Fruit fly (Drosophila melanogaster) whole organism, wandering third instar larva: Measurements from ENCODE around the gene Mst89B.
A peak's percentile ranks its signal among the peaks of the same experiment; 100 is the strongest.

ENCODE experiments used
- Abd-B ChIP-seq: fragments of >200 bp; optimal IDR thresholded peaks from 2 replicates; lab custom pipeline; 2017; ENCODE audit warnings: missing biosample characterization, missing genetic modification characterization
- CG32264 ChIP-seq: fragments of 200-800 bp; sonication (Bioruptor generic); optimal IDR thresholded peaks from 2 replicates; lab custom pipeline; 2016; ENCODE audit warnings: missing biosample characterization, missing genetic modification characterization
- CG9705 ChIP-seq: fragments of 200-800 bp; sonication (Bioruptor generic); optimal IDR thresholded peaks from 2 replicates; lab custom pipeline; 2018; ENCODE audit warnings: missing biosample characterization, mild to moderate bottlenecking, missing genetic modification characterization
- CrebA ChIP-seq: fragments of 200-800 bp; sonication (Bioruptor generic); optimal IDR thresholded peaks from 2 replicates; lab custom pipeline; 2016; ENCODE audit warnings: missing biosample characterization, mild to moderate bottlenecking, missing genetic modification characterization, borderline replicate concordance
- Dfd ChIP-seq: fragments of >200 bp; optimal IDR thresholded peaks from 2 replicates; lab custom pipeline; 2017; ENCODE audit warnings: missing biosample characterization, missing genetic modification characterization
- Dif ChIP-seq: fragments of 200-275, 200-300 bp; sonication (Bioruptor generic); optimal IDR thresholded peaks from 2 replicates; lab custom pipeline; 2018; ENCODE audit warnings: missing biosample characterization, missing genetic modification characterization; ENCODE audit not compliant: partially characterized antibody
- GATAd ChIP-seq: sonication (Bioruptor generic); optimal IDR thresholded peaks from 2 replicates; lab custom pipeline; 2016; ENCODE audit warnings: missing biosample characterization, missing genetic modification characterization
- HLH106 ChIP-seq: fragments of 200-800 bp; optimal IDR thresholded peaks from 3 replicates; lab custom pipeline; 2019; ENCODE audit warnings: missing biosample characterization, mild to moderate bottlenecking, missing genetic modification characterization, moderate library complexity
- Hnf4 ChIP-seq: fragments of 200-800 bp; sonication (Bioruptor generic); optimal IDR thresholded peaks from 2 replicates; lab custom pipeline; 2016; ENCODE audit warnings: missing biosample characterization, mild to moderate bottlenecking, missing genetic modification characterization
- Hr78 ChIP-seq: fragments of >200 bp; optimal IDR thresholded peaks from 2 replicates; lab custom pipeline; 2017; ENCODE audit warnings: missing biosample characterization, missing genetic modification characterization
- Hr83 ChIP-seq: fragments of 200-300 bp; sonication (Bioruptor generic); optimal IDR thresholded peaks from 2 replicates; lab custom pipeline; 2016; ENCODE audit warnings: missing biosample characterization, mild to moderate bottlenecking, missing genetic modification characterization, moderate library complexity; ENCODE audit not compliant: poor library complexity, severe bottlenecking
- Jra ChIP-seq: sonication (Bioruptor generic); optimal IDR thresholded peaks from 2 replicates; lab custom pipeline; 2016; ENCODE audit warnings: missing biosample characterization, missing genetic modification characterization
- Mio ChIP-seq: sonication (Bioruptor generic); optimal IDR thresholded peaks from 2 replicates; lab custom pipeline; 2016; ENCODE audit warnings: missing biosample characterization, missing genetic modification characterization
- Myc ChIP-seq: fragments of >200 bp; optimal IDR thresholded peaks from 2 replicates; lab custom pipeline; 2017
- N ChIP-seq: fragments of >200 bp; optimal IDR thresholded peaks from 2 replicates; lab custom pipeline; 2018; ENCODE audit warnings: missing biosample characterization, missing external identifiers, missing genetic modification characterization
- OdsH ChIP-seq: fragments of 200-800 bp; sonication (Bioruptor generic); optimal IDR thresholded peaks from 2 replicates; lab custom pipeline; 2016; ENCODE audit warnings: missing biosample characterization, mild to moderate bottlenecking, missing genetic modification characterization
- Rel ChIP-seq, 2 experiments: fragments of 200-800 bp; sonication (Bioruptor generic) in 1 of 2; optimal IDR thresholded peaks; 2 replicates in 1 of 2; 3 replicates in 1 of 2; lab custom pipeline; 2016 to 2019; ENCODE audit warnings: mild to moderate bottlenecking in 2 of 2, missing biosample characterization in 2 of 2, missing genetic modification characterization in 2 of 2, moderate library complexity in 1 of 2
- Sp1 ChIP-seq: fragments of 200-800 bp; sonication (Bioruptor generic); optimal IDR thresholded peaks from 3 replicates; lab custom pipeline; 2019; ENCODE audit warnings: missing biosample characterization, mild to moderate bottlenecking, missing genetic modification characterization, moderate library complexity
- Vsx2 ChIP-seq: fragments of 200-300, 225-300 bp; sonication (Bioruptor generic); optimal IDR thresholded peaks from 2 replicates; lab custom pipeline; 2018; ENCODE audit warnings: missing biosample characterization, missing genetic modification characterization; ENCODE audit not compliant: partially characterized antibody
- br ChIP-seq: fragments of 200-800 bp; sonication (Bioruptor generic); optimal IDR thresholded peaks from 2 replicates; lab custom pipeline; 2016; ENCODE audit warnings: missing biosample characterization, missing genetic modification characterization
- brk ChIP-seq: fragments of 200-800 bp; sonication (Bioruptor generic); optimal IDR thresholded peaks from 2 replicates; lab custom pipeline; 2016; ENCODE audit warnings: missing biosample characterization, mild to moderate bottlenecking, missing genetic modification characterization
- dl ChIP-seq, 2 experiments: fragments of 175-275, 200-275 bp in 1 of 2; fragments of 200-275 bp in 1 of 2; sonication (Bioruptor generic); optimal IDR thresholded peaks; lab custom pipeline; 2018; ENCODE audit warnings: mild to moderate bottlenecking in 2 of 2, missing biosample characterization in 2 of 2, missing genetic modification characterization in 2 of 2, moderate library complexity in 2 of 2; ENCODE audit not compliant: partially characterized antibody in 2 of 2, insufficient read depth in 1 of 2
- dmrt93B ChIP-seq: fragments of 200-800 bp; sonication (Bioruptor generic); optimal IDR thresholded peaks from 2 replicates; lab custom pipeline; 2018; ENCODE audit warnings: missing biosample characterization, mild to moderate bottlenecking, missing genetic modification characterization
- dsf ChIP-seq: sonication (Bioruptor generic); optimal IDR thresholded peaks from 2 replicates; lab custom pipeline; 2016; ENCODE audit warnings: missing biosample characterization, missing genetic modification characterization, borderline replicate concordance
- ey ChIP-seq: fragments of 200-800 bp; sonication (Bioruptor generic); optimal IDR thresholded peaks from 2 replicates; lab custom pipeline; 2016; ENCODE audit warnings: missing biosample characterization, missing genetic modification characterization
- foxo ChIP-seq, 2 experiments: fragments of 200-800 bp; sonication (Bioruptor generic); optimal IDR thresholded peaks; 2 replicates in 1 of 2; 3 replicates in 1 of 2; lab custom pipeline; 2016 to 2017; ENCODE audit warnings: missing biosample characterization in 2 of 2, missing genetic modification characterization in 2 of 2
- fru ChIP-seq: fragments of 200-800 bp; sonication (Bioruptor generic); optimal IDR thresholded peaks from 3 replicates; lab custom pipeline; 2016; ENCODE audit warnings: missing biosample characterization, mild to moderate bottlenecking, missing genetic modification characterization
- h ChIP-seq: fragments of 200-800 bp; sonication (Bioruptor generic); optimal IDR thresholded peaks from 3 replicates; lab custom pipeline; 2016; ENCODE audit warnings: missing biosample characterization, mild to moderate bottlenecking, missing genetic modification characterization
- jim ChIP-seq: fragments of 175-275, 200-325 bp; sonication (Bioruptor generic); optimal IDR thresholded peaks from 2 replicates; lab custom pipeline; 2016; ENCODE audit warnings: missing biosample characterization, mild to moderate bottlenecking, missing genetic modification characterization
- lola ChIP-seq: fragments of >200 bp; optimal IDR thresholded peaks from 2 replicates; lab custom pipeline; 2017; ENCODE audit warnings: missing biosample characterization, missing genetic modification characterization
- pan ChIP-seq: fragments of >200 bp; optimal IDR thresholded peaks from 2 replicates; lab custom pipeline; 2017
- psq ChIP-seq: fragments of 200-800 bp; sonication (Bioruptor generic); optimal IDR thresholded peaks from 3 replicates; lab custom pipeline; 2017; ENCODE audit warnings: missing biosample characterization, mild to moderate bottlenecking, missing genetic modification characterization, moderate library complexity
- rgr ChIP-seq: fragments of 200-800 bp; sonication (Bioruptor generic); optimal IDR thresholded peaks from 3 replicates; lab custom pipeline; 2016; ENCODE audit warnings: missing biosample characterization, mild to moderate bottlenecking, missing genetic modification characterization
- sage ChIP-seq: fragments of 200-800 bp; sonication (Bioruptor generic); optimal IDR thresholded peaks from 2 replicates; lab custom pipeline; 2016; ENCODE audit warnings: missing biosample characterization, mild to moderate bottlenecking, missing genetic modification characterization
- sv ChIP-seq: fragments of 200-800 bp; sonication (Bioruptor generic); optimal IDR thresholded peaks from 3 replicates; lab custom pipeline; 2016; ENCODE audit warnings: missing biosample characterization, missing genetic modification characterization
- tai ChIP-seq: sonication (Bioruptor generic); optimal IDR thresholded peaks from 2 replicates; lab custom pipeline; 2016; ENCODE audit warnings: missing biosample characterization, missing genetic modification characterization
- usp ChIP-seq: fragments of >200 bp; optimal IDR thresholded peaks from 2 replicates; lab custom pipeline; 2017; ENCODE audit warnings: missing biosample characterization, missing genetic modification characterization
- woc ChIP-seq: sonication (Bioruptor generic); optimal IDR thresholded peaks from 2 replicates; lab custom pipeline; 2016; ENCODE audit warnings: missing biosample characterization, mild to moderate bottlenecking, missing genetic modification characterization

Gene Mst89B

DNA sequence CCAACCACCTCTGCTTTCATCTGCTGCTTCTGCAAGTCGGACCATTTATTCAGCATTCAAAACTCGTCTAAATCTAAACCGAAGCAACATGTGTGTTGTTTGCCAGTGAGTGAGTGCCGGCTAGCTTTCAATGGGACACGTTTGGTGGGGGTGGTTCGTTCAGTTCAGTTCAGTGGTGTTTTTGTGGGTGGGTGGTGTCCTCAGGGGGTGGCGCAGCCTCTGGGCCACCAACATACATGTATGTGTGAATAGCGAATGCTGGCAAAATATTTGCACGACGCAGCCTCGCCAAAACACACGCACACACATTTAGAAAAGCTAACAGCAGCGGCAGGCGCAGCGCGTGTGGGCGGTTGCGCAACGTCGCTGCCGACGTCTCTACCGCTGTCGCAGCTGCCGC, 27.5 kb upstream of the Mst89B start:
- no peak for TF ChIP-seq lola (GFP tag; lab: Kevin White, UChicago)
- peak; percentile 5 for TF ChIP-seq Dif (GFP tag; lab: Kevin White, UChicago)
- TF ChIP-seq CrebA (GFP tag; lab: Kevin White, UChicago), result no peak
- no peak for TF ChIP-seq Myc
- TF ChIP-seq dmrt93B (GFP tag; lab: Kevin White, UChicago), result no peak
- no peak for TF ChIP-seq Hr83 (GFP tag; lab: Kevin White, UChicago)

dm6 chr3R:16240478-16241101, 26.2 kb upstream of the Mst89B start:
- TF ChIP-seq Hnf4 (GFP tag; lab: Kevin White, UChicago), result peak; percentile 57
- no peak for TF ChIP-seq OdsH (GFP tag; lab: Kevin White, UChicago)
- TF ChIP-seq dl (GFP tag; optimal IDR thresholded peaks at IDR 0.05; lab: Kevin White, UChicago; ENCODE audit: insufficient read depth in 1 of 2, partially characterized antibody in 2 of 2), result peak in 1 of 2 experiments; percentile 69
- peak; percentile 67 for TF ChIP-seq Dif (GFP tag; lab: Kevin White, UChicago)
- TF ChIP-seq dmrt93B (GFP tag; lab: Kevin White, UChicago), result peak; percentile 3
- no peak for TF ChIP-seq dsf
- no peak for TF ChIP-seq Hr83 (GFP tag; lab: Kevin White, UChicago)
- peak; percentile 53 for TF ChIP-seq ey (GFP tag; lab: Kevin White, UChicago)
- no peak for TF ChIP-seq usp
- no peak for TF ChIP-seq pan (lab: Kevin White, UChicago)
- no peak for TF ChIP-seq h (GFP tag; lab: Kevin White, UChicago)
- TF ChIP-seq Vsx2 (GFP tag; lab: Kevin White, UChicago), result no peak
- TF ChIP-seq Myc, result no peak
- TF ChIP-seq psq (GFP tag; lab: Kevin White, UChicago), result no peak
- no peak for TF ChIP-seq brk (GFP tag; lab: Kevin White, UChicago)
- TF ChIP-seq Rel (GFP tag; optimal IDR thresholded peaks at IDR 0.05; lab: Kevin White, UChicago), result no peak
- peak; percentile 80 for TF ChIP-seq Rel (tag; optimal IDR thresholded peaks at IDR 0.05; lab: Kevin White, UChicago)
- TF ChIP-seq fru (GFP tag; lab: Kevin White, UChicago), result peak; percentile 37
- no peak for TF ChIP-seq rgr (GFP tag; lab: Kevin White, UChicago)

- TF ChIP-seq psq (GFP tag; lab: Kevin White, UChicago) (peak; percentile 96), foxo (GFP tag; optimal IDR thresholded peaks at IDR 0.05; lab: Kevin White, UChicago) (peak; percentile 35 to 64), dl (GFP tag; optimal IDR thresholded peaks at IDR 0.05; lab: Kevin White, UChicago; ENCODE audit: insufficient read depth in 1 of 2, partially characterized antibody in 2 of 2) (peak; percentile 33 to 53), dmrt93B (GFP tag; lab: Kevin White, UChicago) (peak; percentile 50), Dif (GFP tag; lab: Kevin White, UChicago) (peak; percentile 86), pan (lab: Kevin White, UChicago) (no peak), rgr (GFP tag; lab: Kevin White, UChicago) (peak; percentile 60), Jra (peak; percentile 76), CG9705 (GFP tag; lab: Kevin White, UChicago) (peak; percentile 35), Rel (GFP tag; optimal IDR thresholded peaks at IDR 0.05; lab: Kevin White, UChicago) (no peak), Rel (tag; optimal IDR thresholded peaks at IDR 0.05; lab: Kevin White, UChicago) (peak; percentile 93), lola (GFP tag; lab: Kevin White, UChicago) (no peak), ey (GFP tag; lab: Kevin White, UChicago) (peak; percentile 68), woc (GFP tag; lab: Kevin White, UChicago) (peak; percentile 24), usp (no peak), Hr83 (GFP tag; lab: Kevin White, UChicago) (peak; percentile 93), Hr78 (no peak), CG32264 (GFP tag; lab: Kevin White, UChicago) (peak; percentile 2), CrebA (GFP tag; lab: Kevin White, UChicago) (peak; percentile 90), h (GFP tag; lab: Kevin White, UChicago) (peak; percentile 58), Dfd (GFP tag; lab: Kevin White, UChicago) (peak; percentile 13), jim (GFP tag; lab: Kevin White, UChicago) (peak; percentile 76), OdsH (GFP tag; lab: Kevin White, UChicago) (peak; percentile 20), HLH106 (tag; lab: Kevin White, UChicago) (peak; percentile 71), Abd-B (no peak), N (GFP tag; lab: Kevin White, UChicago) (no peak), sage (GFP tag; lab: Kevin White, UChicago) (peak; percentile 28), Mio (GFP tag; lab: Kevin White, UChicago) (no peak), br (peak; percentile 61), Hnf4 (GFP tag; lab: Kevin White, UChicago) (peak; percentile 59), Myc (no peak), fru (GFP tag; lab: Kevin White, UChicago) (peak; percentile 24), sv (no peak), dsf (no peak), brk (GFP tag; lab: Kevin White, UChicago) (peak; percentile 60), GATAd (GFP tag; lab: Kevin White, UChicago) (no peak), Vsx2 (GFP tag; lab: Kevin White, UChicago) (no peak), Sp1 (GFP tag; lab: Kevin White, UChicago) (peak; percentile 29), tai (peak; percentile 66)
Observed at dm6 chr3R:16241102-16241779, 25.6 kb upstream of the Mst89B start.
